Fruit fly (Drosophila melanogaster) ovary, adult (tissue): ENCODE results near the gene repo.
A peak's percentile ranks its signal among the peaks of the same experiment; 100 is the strongest.

ENCODE experiments used
- CG17801 ChIP-seq: fragments of 200-800 bp; optimal IDR thresholded peaks from 2 replicates; lab custom pipeline; 2019; ENCODE audit warnings: missing biosample characterization, mild to moderate bottlenecking, missing genetic modification characterization, moderate library complexity; ENCODE audit not compliant: partially characterized antibody

Gene repo

DNA sequence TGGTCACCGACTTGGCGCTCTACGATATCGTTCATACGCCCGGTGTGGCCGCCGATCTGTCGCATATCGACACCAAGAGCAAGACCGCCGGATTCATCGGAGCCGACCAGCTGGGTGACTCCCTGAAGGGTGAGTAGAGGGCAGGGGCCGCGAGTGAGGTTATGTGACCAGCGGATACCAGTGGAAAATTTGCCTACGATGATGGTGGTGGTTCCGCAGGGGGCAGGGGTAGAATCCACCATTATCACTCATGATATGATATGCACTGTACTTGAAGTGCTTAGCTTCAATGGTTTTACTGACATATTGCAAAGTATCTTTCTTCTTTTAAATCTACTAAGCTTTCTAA lies 9.2 kb upstream of the repo start:
- no peak for TF ChIP-seq CG17801 (GFP tag; lab: Kevin White, UChicago)

DNA sequence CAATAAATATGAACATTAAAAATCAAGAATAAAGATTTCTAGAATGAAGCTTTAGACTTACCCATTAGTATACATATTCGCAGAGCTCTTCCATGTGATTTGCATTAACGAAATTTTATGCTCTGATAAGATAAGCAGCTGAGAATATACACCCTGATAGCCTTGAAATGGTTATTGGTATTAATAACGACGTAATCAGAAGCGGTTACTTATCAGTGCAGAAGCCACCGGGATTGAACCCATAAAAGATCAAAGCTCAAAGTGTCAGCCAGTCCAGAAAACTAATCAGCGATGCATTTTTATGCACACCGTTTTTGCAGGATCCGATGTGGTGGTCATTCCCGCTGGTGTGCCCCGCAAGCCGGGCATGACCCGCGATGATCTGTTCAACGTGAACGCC lies 8.6 kb upstream of the repo start:
- TF ChIP-seq CG17801 (GFP tag; lab: Kevin White, UChicago) = no peak

DNA sequence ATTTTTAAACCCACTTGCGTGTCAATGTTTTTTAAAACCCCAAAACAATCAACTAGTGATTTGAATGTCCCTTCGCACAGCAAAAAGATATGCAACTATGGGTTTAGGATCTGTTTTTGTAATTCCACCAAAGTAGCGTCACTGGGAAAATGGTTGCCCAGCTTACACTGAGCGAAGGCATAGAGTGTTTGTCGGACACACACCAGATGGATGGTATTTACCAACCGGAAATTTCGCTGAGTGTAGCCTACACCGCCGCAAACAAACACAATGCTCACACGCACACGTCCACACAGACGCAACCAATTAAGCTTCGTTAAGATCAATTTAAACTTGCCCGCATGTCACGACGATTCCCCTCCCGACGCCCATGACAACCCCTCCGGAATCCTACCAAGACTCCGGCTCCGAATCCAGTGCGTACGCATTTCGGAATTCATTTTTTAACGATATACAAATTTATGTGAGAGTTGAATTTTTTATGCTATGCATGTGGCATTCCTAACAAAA lies 7.2 kb upstream of the repo start:
- no peak for TF ChIP-seq CG17801 (GFP tag; lab: Kevin White, UChicago)

DNA sequence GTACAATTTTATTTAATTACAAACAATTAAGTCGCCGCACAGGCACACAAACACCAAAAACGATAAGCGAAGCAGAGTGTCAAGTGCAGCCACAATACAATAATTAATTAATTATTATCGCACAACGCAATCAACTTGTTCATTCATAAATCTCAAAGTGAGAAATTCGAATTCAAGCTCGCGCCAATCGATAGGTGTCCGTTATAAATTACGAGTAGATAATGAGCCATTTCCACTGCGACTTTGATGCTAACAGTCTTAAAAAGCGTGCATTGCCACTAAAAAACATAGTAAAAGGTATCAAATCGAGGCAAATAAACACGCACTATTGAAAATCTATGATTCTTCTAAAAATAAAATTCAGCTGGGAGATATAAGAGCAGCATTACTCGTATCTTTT lies 5.8 kb upstream of the repo start:
- TF ChIP-seq CG17801 (GFP tag; lab: Kevin White, UChicago) = no peak

DNA sequence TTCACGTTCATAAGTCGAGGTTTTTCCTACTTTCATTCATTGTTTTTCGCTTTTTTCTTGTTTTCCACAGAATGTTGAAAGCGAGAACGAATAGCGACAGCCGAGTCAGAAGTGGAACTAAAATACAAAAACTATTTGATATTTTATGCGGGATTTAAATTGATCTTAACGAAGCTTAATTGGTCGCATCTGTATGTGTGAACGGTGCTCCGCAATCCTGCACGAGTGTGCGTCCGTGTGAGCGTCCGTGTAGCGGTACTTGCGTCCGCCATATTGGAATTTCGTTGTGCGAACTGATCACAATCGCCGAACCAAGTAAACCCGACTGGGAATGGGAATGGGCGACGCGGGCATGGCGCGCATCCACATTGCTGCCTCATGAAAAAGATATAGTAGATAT lies 3.8 kb upstream of the repo start:
- TF ChIP-seq CG17801 (GFP tag; lab: Kevin White, UChicago) = no peak

DNA sequence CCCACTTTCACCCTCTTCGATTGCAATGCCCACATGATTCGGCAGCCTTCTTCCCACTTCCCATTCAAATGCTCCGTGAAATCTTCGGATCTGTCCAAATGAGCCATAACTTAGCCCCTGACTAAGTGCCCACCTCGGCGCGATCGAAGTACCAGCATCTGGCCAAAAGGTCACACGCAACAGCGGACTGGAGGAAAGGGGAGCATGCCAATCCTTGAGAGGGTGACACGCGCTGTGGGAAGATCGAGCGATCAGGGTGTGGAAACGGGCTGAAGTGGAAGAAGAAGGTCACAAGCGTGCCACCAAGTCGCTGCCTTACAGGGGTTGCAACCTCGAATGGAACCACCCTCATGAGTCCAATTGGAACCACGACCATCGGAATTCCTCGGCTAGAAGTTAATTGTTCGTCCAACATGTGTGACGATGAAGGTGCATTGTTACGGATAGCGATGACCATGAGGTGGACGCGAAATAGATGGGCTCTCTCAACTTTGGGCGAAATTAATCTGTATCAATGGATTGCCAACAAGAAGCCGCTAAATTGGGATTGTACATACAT lies 1.2 kb upstream of the repo start:
- no peak for TF ChIP-seq CG17801 (GFP tag; lab: Kevin White, UChicago)

DNA sequence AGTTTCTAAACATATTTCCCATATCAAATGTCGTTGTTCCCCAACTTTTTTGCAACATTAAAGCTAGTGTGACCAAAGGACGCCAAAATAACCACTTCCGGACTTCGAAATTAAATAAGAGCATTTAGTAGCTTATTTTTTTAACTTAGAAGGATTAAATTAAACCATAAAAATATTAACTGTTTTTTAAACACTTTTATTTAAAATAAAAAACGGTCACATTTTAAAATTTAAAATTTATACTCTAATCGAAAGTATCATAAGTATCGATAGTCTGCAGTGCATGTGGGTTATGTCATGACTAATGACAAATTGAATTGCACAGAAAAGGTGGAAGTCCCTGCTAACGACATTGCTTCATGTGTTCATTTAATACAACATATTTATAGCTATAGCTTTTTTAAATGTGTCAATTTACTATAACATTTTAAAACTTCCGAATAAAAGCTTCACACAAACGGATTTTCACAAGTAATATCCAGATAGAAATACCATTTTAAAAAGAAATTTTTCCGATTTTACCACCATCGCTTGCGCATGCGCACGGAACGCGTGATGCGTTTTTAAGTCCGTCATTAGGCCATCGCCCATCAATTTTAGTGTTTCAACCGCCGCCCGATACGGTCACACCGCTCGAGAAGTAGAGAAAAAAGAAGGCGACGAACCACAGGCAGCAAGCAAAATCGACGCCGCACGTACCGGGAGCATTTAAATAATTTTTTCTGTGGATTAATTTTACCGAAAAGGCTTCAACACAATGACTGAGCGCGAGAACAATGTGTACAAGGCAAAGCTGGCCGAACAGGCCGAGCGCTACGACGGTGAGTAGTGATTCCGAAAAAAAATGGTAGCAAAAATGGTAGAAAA lies 6.3 kb downstream of the repo start, which contains the start of the genes CG7156 and 14-3-3epsilon:
CG7156 (minus strand) TSS at position 71 of the 867 bp plus-strand sequence.
14-3-3epsilon (plus strand) TSS at position 443 of the 867 bp plus-strand sequence.
- peak; percentile 14 for TF ChIP-seq CG17801 (GFP tag; lab: Kevin White, UChicago)

DNA sequence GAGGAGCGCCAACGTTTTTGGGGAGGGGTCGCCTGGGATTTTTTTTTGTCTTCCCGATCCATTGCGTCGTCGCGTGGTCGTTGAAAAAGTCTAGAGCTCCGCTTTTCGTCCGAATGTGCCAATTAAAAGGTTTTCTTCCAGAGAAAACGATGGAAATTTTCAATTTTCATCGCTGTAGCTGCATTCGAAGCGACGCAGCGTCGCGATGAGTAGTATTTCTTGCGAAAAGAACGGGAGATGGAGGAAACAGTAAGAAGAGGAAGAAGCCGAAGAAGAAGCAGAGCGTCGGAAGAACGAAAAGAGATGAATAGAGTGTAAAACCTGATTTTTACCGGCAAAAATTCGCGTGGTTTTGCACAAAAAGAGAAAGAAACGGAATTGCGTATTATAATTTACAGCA lies 7.0 kb downstream of the repo start:
- no peak for TF ChIP-seq CG17801 (GFP tag; lab: Kevin White, UChicago)

DNA sequence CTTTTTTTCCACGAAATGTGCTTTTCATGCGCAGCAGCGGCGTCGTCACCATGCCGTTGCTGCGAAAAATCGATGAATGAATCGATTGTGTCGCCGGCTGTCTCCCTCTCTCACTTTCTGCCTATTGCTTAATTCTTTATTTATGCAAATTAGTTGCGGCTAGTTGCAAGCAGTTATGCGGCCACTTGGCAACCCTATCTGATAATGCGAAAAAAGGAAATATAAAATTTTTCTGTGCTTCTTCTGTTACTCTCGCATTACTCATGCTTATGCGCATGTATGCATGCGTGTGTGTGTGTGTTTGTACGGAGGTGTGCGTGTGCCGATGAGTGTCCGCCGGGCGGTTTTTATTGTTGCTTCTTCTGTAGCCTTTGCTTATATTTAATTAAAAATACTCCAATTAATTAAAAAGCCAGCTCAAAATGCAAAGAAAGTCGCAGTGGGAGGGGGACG lies 7.8 kb downstream of the repo start:
- TF ChIP-seq CG17801 (GFP tag; lab: Kevin White, UChicago) = no peak

DNA sequence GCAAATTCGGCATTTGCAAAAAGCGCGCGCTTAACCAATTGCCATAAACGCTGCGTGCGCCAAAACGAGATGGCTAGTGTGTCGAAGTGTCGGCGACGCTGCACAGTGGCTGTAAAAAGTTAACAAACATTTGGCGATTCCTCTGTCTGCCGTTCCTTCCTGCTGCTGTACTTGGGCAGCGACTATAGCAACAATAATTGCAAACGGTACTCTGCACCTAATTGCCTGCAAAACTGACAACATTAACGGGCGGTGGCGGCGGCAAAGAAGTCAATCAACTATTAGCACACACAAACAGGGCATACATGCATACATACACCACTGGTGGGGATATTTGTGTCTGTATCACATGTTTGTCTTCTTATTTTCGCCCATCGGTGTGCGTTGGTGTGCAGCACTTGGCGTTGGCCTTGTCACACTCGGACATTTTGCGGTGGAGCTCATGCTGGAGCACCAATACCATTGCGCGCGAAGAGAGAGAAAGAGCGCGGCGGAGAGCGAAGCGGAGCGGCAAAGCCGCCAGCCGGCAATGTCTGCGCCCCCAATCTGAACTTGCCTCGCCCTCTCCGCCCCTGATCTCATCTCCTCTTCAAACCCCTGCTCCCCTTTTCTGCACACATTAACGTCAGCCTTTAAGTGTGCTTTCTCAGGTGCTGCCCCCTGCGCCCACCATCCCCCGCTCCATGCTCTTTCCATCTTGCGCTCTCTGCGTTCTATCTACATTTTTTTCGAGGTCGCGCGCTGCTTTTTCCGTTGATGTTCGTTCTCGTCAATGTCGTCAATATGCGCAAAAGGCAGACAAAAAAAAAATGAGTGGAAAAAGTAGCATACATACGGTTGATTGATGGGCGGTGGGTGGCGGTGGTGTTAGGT lies 8.4 kb downstream of the repo start:
- TF ChIP-seq CG17801 (GFP tag; lab: Kevin White, UChicago) = peak; percentile 45

DNA sequence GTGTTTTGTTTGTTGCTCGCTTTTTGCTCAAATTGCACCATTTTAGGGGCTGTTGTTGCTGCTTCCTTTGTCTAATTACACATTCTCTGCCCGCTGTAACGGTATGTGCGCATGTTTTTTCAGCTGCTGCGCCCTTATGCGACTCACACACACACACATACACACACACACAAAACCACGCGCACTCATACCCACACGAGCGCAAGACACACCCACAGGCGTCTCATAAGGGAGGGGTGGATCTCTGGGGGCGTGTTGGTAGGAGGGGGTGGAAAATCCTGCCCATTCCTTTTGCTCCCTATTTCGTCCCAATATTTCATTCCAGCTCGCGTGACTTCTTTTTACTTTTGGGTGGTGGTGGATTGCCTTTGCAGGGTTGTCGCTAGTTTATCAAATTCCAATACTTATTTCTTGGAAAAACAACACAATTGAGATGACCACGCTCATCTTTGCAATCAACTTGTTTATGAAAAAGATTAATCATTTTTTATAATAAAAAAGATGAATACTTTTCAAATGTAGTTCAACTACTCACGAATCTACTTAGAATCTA lies 9.1 kb downstream of the repo start:
- TF ChIP-seq CG17801 (GFP tag; lab: Kevin White, UChicago) = no peak

DNA sequence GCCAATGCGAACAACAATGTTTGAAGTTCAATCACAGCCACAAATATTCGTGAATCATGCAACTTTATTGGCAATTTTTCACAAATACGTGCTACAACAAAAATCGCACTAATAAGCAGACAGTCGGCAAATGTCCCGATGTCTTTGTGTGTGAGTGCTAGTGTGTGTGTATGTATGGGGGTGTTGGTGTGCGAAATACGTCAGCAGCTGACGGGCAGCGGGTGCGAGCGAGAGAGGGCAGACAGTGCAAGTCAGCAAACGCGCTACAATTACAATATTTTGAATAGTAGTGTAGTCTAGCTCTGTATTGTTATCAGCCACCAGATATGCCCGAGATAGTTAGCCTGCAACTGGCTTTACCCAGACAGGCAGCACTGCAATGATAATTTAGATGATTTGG lies 10.0 kb downstream of the repo start:
- peak; percentile 25 for TF ChIP-seq CG17801 (GFP tag; lab: Kevin White, UChicago)

DNA sequence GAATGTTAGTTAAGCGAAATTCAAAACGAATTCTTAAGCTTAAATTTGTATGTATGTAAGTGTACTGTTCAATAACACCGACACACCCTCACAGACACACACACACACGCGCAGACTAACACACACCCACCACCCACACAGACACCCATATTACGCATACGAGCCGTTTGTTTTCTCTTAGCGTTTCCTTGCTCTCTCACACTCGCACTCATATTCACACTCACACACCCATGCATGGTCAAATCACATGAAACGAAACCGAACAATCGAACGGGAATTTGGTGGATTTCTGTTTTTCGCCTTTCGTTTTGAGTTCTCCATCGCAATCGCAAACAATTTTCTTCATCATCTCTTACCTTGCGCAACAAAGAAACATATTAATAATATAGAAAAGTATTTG lies 13.3 kb downstream of the repo start:
- TF ChIP-seq CG17801 (GFP tag; lab: Kevin White, UChicago) = no peak

DNA sequence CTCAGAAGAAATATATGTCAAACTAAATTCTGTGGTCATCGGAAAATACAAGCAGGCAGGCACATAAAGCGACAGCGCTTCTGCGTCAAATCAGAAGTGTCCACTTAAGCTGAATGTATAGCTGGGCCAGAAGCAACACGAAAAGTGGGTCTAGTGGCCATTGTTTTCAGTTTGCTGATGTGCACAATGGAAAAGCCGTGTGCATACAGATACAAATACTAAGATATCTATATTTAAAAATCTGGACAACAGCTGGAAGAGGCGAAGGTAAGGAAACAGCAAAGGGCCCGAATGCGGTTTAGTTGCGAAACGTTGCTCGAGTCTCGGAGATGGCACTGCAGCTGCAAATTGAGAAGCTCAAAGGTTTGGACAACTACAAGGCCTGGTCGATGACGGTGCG lies 14.8 kb downstream of the repo start, which contains the start of gene CG18598:
CG18598 (plus strand) TSS at position 301 of the 400 bp plus-strand sequence.
- no peak for TF ChIP-seq CG17801 (GFP tag; lab: Kevin White, UChicago)
